Worm (Caenorhabditis elegans) whole organism, L1 larva: ENCODE data around the gene ets-7.

Source experiments
- ama-1 ChIP-seq: fragments of 150-350 bp; optimal IDR thresholded peaks from 2 replicates; lab custom pipeline; 2014
- ceh-82 ChIP-seq, 3 experiments: fragments of 150-350 bp in 1 of 3; sonication (generic microtip) in 2 of 3; optimal IDR thresholded peaks; 2 replicates each; lab custom pipeline; 2014 to 2017; ENCODE audit warnings: missing biosample characterization in 3 of 3, missing genetic modification characterization in 3 of 3
- elt-3 ChIP-seq, 6 experiments: fragments of 150-350 bp in 1 of 6; sonication (generic microtip); optimal IDR thresholded peaks; 2 replicates each; lab custom pipeline; 2017 to 2018; ENCODE audit warnings: missing biosample characterization in 6 of 6, missing genetic modification characterization in 6 of 6, inconsistent platforms in 1 of 6
- fkh-10 ChIP-seq: sonication (generic microtip); optimal IDR thresholded peaks from 2 replicates; lab custom pipeline; 2017; ENCODE audit warnings: missing biosample characterization, missing genetic modification reagents, missing genetic modification characterization
- nhr-28 ChIP-seq: fragments of 150-350 bp; optimal IDR thresholded peaks from 2 replicates; lab custom pipeline; 2014; ENCODE audit warnings: missing biosample characterization, missing genetic modification characterization

DNA sequence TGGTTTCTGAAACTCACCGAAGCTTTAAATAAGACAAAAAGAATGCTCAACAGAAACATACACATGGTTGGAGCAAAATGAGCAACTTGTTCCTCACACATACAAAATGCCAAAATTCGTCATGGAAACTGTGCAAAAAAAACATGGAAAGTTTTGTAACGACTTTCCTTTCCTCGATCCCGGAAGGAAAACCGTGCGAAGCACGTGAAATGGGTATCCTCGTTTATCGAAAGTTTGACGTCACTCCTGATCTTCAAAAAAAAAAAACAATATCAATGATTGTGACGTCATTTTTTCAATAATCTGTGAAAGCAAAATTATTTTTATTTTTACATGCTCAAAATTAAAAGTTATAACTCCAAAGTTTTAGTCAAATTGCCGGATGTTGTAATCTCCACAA lies 11.7 kb upstream of the ets-7 start, which contains the start of gene clec-212:
- TF ChIP-seq nhr-28 (tag; lab: Kevin White, UChicago): no peak
- no peak for TF ChIP-seq ceh-82 (tag; optimal IDR thresholded peaks at IDR 0.05; lab: Kevin White, UChicago)
- TF ChIP-seq ama-1 (lab: Kevin White, UChicago): no peak
- no peak for TF ChIP-seq elt-3 (tag; optimal IDR thresholded peaks at IDR 0.05; lab: Kevin White, UChicago)
- TF ChIP-seq fkh-10 (GFP tag; lab: Kevin White, UChicago): no peak
